Fruit fly (Drosophila melanogaster): ENCODE results near the gene mip130.

The mip130 gene

DNA sequence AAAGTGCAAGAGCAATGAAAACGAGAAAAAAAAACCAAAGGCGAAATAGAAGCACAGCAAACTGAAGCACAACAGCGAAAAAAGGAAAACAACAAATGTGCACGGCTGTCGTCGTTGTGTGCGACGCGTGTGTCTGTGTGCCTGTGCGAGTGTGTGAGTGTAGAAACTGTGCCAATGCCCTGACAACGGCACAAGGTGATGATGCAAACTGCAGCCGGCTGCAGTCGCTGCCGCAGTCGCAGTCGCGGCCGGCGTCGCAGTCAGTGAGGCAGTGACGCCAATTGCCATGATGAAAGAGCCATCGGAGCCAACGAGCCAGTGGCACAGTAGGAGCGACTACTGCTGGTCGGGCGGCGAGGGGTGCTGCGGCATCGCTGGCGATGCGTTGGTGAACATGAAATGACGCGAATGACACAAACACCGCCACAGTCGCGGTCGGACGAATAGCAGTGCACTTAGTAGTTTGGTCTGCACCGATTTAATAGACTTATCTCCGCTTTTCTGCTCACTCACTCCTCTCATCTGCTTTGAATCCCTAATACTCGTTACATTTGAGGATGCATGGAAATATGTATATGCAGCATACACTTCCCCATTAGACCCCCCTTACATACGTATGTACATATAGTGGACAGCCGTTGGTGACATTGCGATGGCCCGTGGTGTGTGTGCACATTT lies 60.7 kb downstream of the mip130 start (continued):
- TF ChIP-seq CG1602 (GFP tag; optimal IDR thresholded peaks at IDR 0.05) = no peak
- peak; percentile 25 for TF ChIP-seq CG10431 (GFP tag; optimal IDR thresholded peaks at IDR 0.05)
- peak; percentile 24 for TF ChIP-seq CG18599 (GFP tag; optimal IDR thresholded peaks at IDR 0.05)
- no peak; the same call in 1 of the 2 replicates for TF ChIP-seq Lim3 (GFP tag; IDR thresholded peaks at IDR 0.05)
- TF ChIP-seq CG9609 (GFP tag; optimal IDR thresholded peaks at IDR 0.05) = peak; percentile 38
- TF ChIP-seq tna (GFP tag; IDR thresholded peaks at IDR 0.05; ENCODE audit: partially characterized antibody) = no peak
- TF ChIP-seq lilli (GFP tag; optimal IDR thresholded peaks at IDR 0.05) = no peak
- TF ChIP-seq Tbp (GFP tag; optimal IDR thresholded peaks at IDR 0.05) = no peak
- TF ChIP-seq zf30C (GFP tag; optimal IDR thresholded peaks at IDR 0.05) = no peak
- TF ChIP-seq nerfin-2 (GFP tag; IDR thresholded peaks at IDR 0.05; ENCODE audit: partially characterized antibody) = no peak
- TF ChIP-seq Vsx1 (GFP tag; optimal IDR thresholded peaks at IDR 0.05) = no peak
- peak; percentile 21 for TF ChIP-seq twi (tag; optimal IDR thresholded peaks at IDR 0.05)
- TF ChIP-seq CG9437 (GFP tag; optimal IDR thresholded peaks at IDR 0.05) = no peak
- TF ChIP-seq dmrt11E (tag; optimal IDR thresholded peaks at IDR 0.05) = no peak
- peak; percentile 65 for TF ChIP-seq kah (GFP tag; optimal IDR thresholded peaks at IDR 0.05)
- TF ChIP-seq Atf-2 (GFP tag; optimal IDR thresholded peaks at IDR 0.05) = peak; percentile 47
- peak; percentile 8 to 26 for TF ChIP-seq chif (GFP tag; optimal IDR thresholded peaks at IDR 0.05)
- no peak for TF ChIP-seq NK7.1 (GFP tag; optimal IDR thresholded peaks at IDR 0.05)
- TF ChIP-seq Dfd (GFP tag; optimal IDR thresholded peaks at IDR 0.05) = no peak
- TF ChIP-seq Asciz (GFP tag; optimal IDR thresholded peaks at IDR 0.05) = peak; percentile 72
- no peak for TF ChIP-seq CrebB (tag; optimal IDR thresholded peaks at IDR 0.05)
- TF ChIP-seq bbx (GFP tag; IDR thresholded peaks at IDR 0.05; ENCODE audit: partially characterized antibody) = no peak
- TF ChIP-seq Hr39 (optimal IDR thresholded peaks at IDR 0.05) = no peak
- peak; percentile 65 for TF ChIP-seq CG4424 (GFP tag; optimal IDR thresholded peaks at IDR 0.05)
- TF ChIP-seq D19B (GFP tag; optimal IDR thresholded peaks at IDR 0.05) = no peak
- TF ChIP-seq Hmr (GFP tag; optimal IDR thresholded peaks at IDR 0.05) = peak; percentile 2
- TF ChIP-seq CG12659 (GFP tag; optimal IDR thresholded peaks at IDR 0.05) = peak; percentile 46
- TF ChIP-seq ftz-f1 (GFP tag; optimal IDR thresholded peaks at IDR 0.05) = no peak
- no peak for TF ChIP-seq CG7271 (tag; optimal IDR thresholded peaks at IDR 0.05)
- TF ChIP-seq row (GFP tag; IDR thresholded peaks at IDR 0.05) = peak; percentile 79
- TF ChIP-seq cg (GFP tag; optimal IDR thresholded peaks at IDR 0.05) = peak; percentile 58
- TF ChIP-seq CG9215 (GFP tag; IDR thresholded peaks at IDR 0.05) = no peak
- peak; percentile 19 for TF ChIP-seq CG12236 (GFP tag; optimal IDR thresholded peaks at IDR 0.05)
- TF ChIP-seq da (GFP tag; optimal IDR thresholded peaks at IDR 0.05) = no peak
- TF ChIP-seq pnt (GFP tag; optimal IDR thresholded peaks at IDR 0.05) = peak; percentile 58
- peak; percentile 21 for TF ChIP-seq pb (GFP tag; optimal IDR thresholded peaks at IDR 0.05)
- peak; percentile 66 for TF ChIP-seq crol (GFP tag; IDR thresholded peaks at IDR 0.05)
- no peak for TF ChIP-seq CG3065 (GFP tag; optimal IDR thresholded peaks at IDR 0.05)
- TF ChIP-seq dm (GFP tag; optimal IDR thresholded peaks at IDR 0.05) = no peak
- TF ChIP-seq zfh2 (GFP tag; optimal IDR thresholded peaks at IDR 0.05) = no peak
- no peak for TF ChIP-seq Hand (GFP tag; optimal IDR thresholded peaks at IDR 0.05)
- peak; percentile 78; the same call in 1 of the 2 replicates for TF ChIP-seq CG11696 (GFP tag; IDR thresholded peaks at IDR 0.05)
- TF ChIP-seq NFAT (GFP tag; IDR thresholded peaks at IDR 0.05) = no peak
- TF ChIP-seq D (optimal IDR thresholded peaks at IDR 0.05) = no peak
- peak; percentile 73 for TF ChIP-seq D (GFP tag; optimal IDR thresholded peaks at IDR 0.05)
- peak; percentile 57 for TF ChIP-seq CG10209 (GFP tag; optimal IDR thresholded peaks at IDR 0.05)
- peak; percentile 48 for TF ChIP-seq nau (GFP tag; optimal IDR thresholded peaks at IDR 0.05)
- no peak for TF ChIP-seq CG12744 (GFP tag; optimal IDR thresholded peaks at IDR 0.05)
- peak; percentile 28 to 65 for TF ChIP-seq dpn (GFP tag; optimal IDR thresholded peaks at IDR 0.05)
- TF ChIP-seq D19A (tag; optimal IDR thresholded peaks at IDR 0.05) = peak; percentile 62
- no peak for TF ChIP-seq fru (optimal IDR thresholded peaks at IDR 0.05)
